Worm (Caenorhabditis elegans): Measurements from ENCODE around the gene twk-21.

twk-21 gene

DNA sequence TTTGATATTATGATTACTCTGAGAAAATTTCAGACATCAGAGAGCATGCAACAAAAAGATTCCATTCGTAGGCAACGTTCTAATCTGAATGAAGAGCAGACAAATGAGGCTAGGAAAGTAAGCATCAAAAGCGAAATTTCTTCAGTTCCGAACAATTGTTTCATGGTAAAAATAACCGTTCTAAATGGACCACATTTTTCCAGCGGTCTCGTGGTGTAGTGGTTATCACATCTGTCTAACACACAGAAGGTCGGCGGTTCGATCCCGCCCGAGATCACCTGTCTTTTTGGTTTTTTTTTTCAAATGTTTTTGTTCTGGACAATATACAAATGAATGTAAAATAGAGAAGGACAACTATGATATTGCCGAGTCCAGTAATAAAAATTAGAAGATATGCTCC, at the start of gene twk-21:
Gene twk-21 (plus strand): TSS at position 34 of the 400 bp plus-strand sequence.
- no peak for TF ChIP-seq dao-5 (tag; optimal IDR thresholded peaks at IDR 0.05)

- TF ChIP-seq dao-5 (tag; optimal IDR thresholded peaks at IDR 0.05) (no peak), him-1 (tag; optimal IDR thresholded peaks at IDR 0.05) (no peak), W03F9.2 (tag; optimal IDR thresholded peaks at IDR 0.05) (no peak)
Observed at ce11 chrX:16250679-16251078, 49.0 kb upstream of the twk-21 start, which contains the start of gene W10G6.6. Gene W10G6.6, minus strand, starts transcription at chrX:16250779.

ce11 chrX:16258503-16258902, 41.2 kb upstream of the twk-21 start:
- TF ChIP-seq him-1 (tag; optimal IDR thresholded peaks at IDR 0.05) (no peak), W03F9.2 (tag; optimal IDR thresholded peaks at IDR 0.05) (no peak), dao-5 (tag; optimal IDR thresholded peaks at IDR 0.05) (no peak)

DNA sequence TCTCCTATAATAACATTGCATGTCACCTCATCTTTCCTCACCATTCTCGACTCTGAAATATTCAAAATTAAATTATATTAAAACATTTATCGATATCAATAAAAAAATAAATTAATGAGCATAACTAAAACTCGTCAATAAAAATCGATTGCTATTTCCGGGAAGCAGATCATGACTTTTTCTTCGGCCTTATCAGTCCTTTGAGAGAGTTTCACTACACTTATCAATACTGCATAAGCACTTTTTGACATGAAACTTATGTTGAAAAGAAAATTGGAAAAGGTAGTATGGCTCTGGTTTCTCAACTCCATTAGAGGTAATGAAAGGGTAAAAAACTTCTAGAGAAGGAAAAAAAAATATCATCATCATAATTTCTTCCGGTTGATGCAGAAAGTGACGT, 39.6 kb upstream of the twk-21 start:
- TF ChIP-seq W03F9.2 (tag; optimal IDR thresholded peaks at IDR 0.05) (no peak), him-1 (tag; optimal IDR thresholded peaks at IDR 0.05) (no peak), dao-5 (tag; optimal IDR thresholded peaks at IDR 0.05) (no peak)

DNA sequence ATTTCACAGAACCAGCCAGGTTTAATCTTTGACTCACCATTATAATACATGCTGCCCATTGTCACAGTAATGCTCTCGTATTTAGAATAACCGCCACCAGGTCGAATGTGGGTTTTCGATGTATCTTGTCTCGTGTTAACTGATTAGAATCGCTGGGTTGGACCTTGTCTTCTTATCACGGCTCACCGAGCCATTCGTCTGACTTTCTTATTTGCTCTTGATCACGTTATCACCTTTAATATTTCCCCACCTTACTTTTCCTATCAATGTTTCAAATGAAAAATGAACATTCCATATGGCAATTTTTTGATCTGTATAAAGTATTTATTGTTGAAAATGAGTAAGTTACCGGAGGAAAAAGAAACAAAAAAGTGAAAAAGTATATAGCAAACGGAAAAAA, 37.7 kb upstream of the twk-21 start, which contains the start of gene sgk-1:
Gene sgk-1 (minus strand): TSS at position 130 of the 400 bp plus-strand sequence.
- TF ChIP-seq W03F9.2 (tag; optimal IDR thresholded peaks at IDR 0.05) (no peak), dao-5 (tag; optimal IDR thresholded peaks at IDR 0.05) (no peak), him-1 (tag; optimal IDR thresholded peaks at IDR 0.05) (no peak)

DNA sequence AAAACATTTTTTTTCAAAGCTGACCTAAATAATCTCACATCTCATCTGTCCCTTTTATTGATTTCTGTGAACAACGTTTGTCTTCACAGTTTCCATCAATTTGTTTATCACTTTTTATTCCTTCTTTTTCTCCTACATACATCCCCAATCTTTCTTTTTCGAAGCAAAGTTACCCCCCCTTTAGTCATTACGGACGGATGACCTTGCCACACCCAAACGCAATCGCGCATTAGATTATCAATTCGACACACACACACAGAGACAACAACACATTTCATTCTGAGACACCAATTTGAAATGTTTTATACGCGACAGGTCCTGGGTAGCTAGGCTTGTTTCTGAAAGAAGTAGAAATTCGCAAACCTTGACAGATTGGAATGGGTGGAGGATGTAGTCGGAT, 36.4 kb upstream of the twk-21 start:
- no peak for TF ChIP-seq him-1 (tag; optimal IDR thresholded peaks at IDR 0.05)
- TF ChIP-seq W03F9.2 (tag; optimal IDR thresholded peaks at IDR 0.05): no peak
- no peak for TF ChIP-seq dao-5 (tag; optimal IDR thresholded peaks at IDR 0.05)

ce11 chrX:16265636-16266384, 33.9 kb upstream of the twk-21 start, which contains the start of gene mua-6:
Gene mua-6, minus strand, starts transcription at chrX:16265686.
- TF ChIP-seq dao-5 (tag; optimal IDR thresholded peaks at IDR 0.05) (no peak), him-1 (tag; optimal IDR thresholded peaks at IDR 0.05) (no peak), W03F9.2 (tag; optimal IDR thresholded peaks at IDR 0.05) (no peak)

ce11 chrX:16269969-16270368, 29.7 kb upstream of the twk-21 start, which contains the start of gene ifa-3:
Gene ifa-3, minus strand, starts transcription at chrX:16270069.
- TF ChIP-seq him-1 (tag; optimal IDR thresholded peaks at IDR 0.05) (no peak), W03F9.2 (tag; optimal IDR thresholded peaks at IDR 0.05) (no peak), dao-5 (tag; optimal IDR thresholded peaks at IDR 0.05) (no peak)

- TF ChIP-seq W03F9.2 (tag; optimal IDR thresholded peaks at IDR 0.05) (peak; percentile 41), him-1 (tag; optimal IDR thresholded peaks at IDR 0.05) (no peak)
Observed at ce11 chrX:16271147-16271546, 28.5 kb upstream of the twk-21 start.

DNA sequence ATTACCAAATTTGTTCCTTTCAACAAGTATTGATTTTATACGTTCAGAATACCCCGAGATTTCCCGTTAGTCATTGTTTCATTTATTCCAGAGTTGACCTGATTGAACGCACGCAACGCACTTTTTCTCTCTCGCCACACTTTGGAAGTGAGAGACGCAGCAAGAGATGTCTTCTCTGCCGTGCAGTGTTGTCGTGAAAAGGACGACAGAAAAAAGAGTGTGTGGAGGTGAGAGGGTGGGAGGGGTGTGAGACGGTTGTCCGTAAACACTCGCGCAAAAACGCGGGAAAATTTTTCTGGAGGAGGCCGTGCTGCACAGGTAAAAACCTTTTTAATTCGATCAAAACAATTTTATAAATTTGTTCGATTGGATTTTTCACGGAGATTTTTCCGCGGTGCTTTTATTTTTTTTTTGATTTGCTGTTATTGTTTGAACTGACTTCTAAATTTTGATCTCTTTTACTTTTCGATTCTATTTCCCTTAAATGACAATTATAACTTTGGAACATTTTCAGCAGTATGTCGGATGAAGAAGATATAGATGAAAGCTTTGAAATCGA, 24.4 kb upstream of the twk-21 start, which contains the start of gene sdc-1:
Gene sdc-1 (plus strand): TSS at position 509 of the 559 bp plus-strand sequence.
- TF ChIP-seq him-1 (tag; optimal IDR thresholded peaks at IDR 0.05) (no peak), W03F9.2 (tag; optimal IDR thresholded peaks at IDR 0.05) (no peak), dao-5 (tag; optimal IDR thresholded peaks at IDR 0.05) (no peak)

DNA sequence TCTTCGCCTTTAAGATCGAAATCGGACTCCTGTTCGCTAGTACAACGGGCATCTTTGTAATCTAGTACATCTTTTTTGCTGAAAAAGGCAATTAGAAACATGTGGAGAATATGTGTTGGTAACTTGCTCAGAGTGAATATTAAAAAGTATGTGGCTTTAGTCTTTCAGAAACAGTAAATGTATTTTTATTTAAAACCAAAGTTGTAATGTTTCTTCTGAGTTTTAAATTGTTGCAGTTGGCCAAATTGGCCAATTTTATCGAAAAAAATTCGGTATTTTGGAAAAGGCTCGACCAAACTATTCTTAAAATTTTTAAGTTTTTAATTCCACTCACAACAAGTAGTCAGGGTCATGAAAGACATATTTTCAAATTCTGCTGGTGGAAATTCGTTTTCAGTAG, 16.6 kb upstream of the twk-21 start, which contains the start of gene F52E10.2:
Gene F52E10.2 (minus strand): TSS at position 101 of the 400 bp plus-strand sequence.
- TF ChIP-seq him-1 (tag; optimal IDR thresholded peaks at IDR 0.05) (no peak), dao-5 (tag; optimal IDR thresholded peaks at IDR 0.05) (no peak), W03F9.2 (tag; optimal IDR thresholded peaks at IDR 0.05) (no peak)

DNA sequence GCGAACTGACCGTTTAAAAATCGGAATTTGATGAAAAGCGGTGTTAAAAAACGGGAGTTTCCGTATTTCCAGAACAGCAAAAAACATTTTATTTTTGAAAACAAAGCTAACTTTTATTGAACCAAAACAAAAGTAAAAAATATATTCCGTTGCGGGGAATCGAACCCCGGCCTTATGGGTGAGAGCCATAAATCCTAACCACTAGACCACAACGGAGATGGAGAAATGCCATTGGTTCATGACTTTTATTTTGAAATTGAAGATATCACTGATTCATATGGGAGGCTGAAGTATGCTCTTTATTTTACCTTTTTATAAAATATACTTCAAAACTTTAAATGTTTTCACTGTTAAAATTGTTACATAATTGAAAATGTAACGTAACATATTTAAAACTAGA, 14.5 kb upstream of the twk-21 start:
- TF ChIP-seq him-1 (tag; optimal IDR thresholded peaks at IDR 0.05) (no peak), W03F9.2 (tag; optimal IDR thresholded peaks at IDR 0.05) (no peak)

- TF ChIP-seq W03F9.2 (tag; optimal IDR thresholded peaks at IDR 0.05): no peak
- TF ChIP-seq him-1 (tag; optimal IDR thresholded peaks at IDR 0.05): no peak
- TF ChIP-seq dao-5 (tag; optimal IDR thresholded peaks at IDR 0.05): no peak
Observed at ce11 chrX:16289635-16290034, 10.1 kb upstream of the twk-21 start.

- no peak for TF ChIP-seq dao-5 (tag; optimal IDR thresholded peaks at IDR 0.05)
- no peak for TF ChIP-seq him-1 (tag; optimal IDR thresholded peaks at IDR 0.05)
- TF ChIP-seq W03F9.2 (tag; optimal IDR thresholded peaks at IDR 0.05): no peak
Observed at ce11 chrX:16290536-16290935, 9.2 kb upstream of the twk-21 start.

Measured in whole organism, L4/young adult.